Fruit fly (Drosophila melanogaster): ENCODE measurements around the gene Efr.

Gene Efr

DNA sequence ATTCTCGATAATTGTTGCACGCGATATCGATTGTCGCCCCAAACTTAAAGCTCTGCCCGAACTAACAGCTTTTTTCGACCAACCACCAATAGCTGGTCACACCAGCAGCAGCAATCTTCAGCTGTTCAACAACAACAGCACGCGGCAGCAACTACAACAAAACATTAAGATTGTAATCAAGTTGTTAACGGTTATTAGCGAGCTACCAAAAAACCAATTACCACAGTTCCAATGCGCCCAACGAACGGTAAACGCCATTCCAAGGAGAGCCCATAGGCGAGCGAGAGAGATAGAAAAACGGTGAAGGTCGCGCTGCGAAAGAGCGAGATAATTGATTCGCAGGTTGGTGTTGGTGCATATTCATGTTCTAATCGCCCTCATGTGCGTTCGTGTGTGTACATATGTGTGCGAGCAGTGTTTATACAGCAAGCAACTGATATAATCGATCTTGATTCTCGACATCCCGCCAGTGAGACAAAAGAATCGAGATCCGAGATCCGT, at the start of gene Efr:
Efr (plus strand) TSS at position 113 of the 501 bp plus-strand sequence.
- no peak for TF ChIP-seq D1 (tag; optimal IDR thresholded peaks at IDR 0.05)
- 0 out of 3 replicates have a peak, but pooled peaks have one; percentile 30 for TF ChIP-seq CG4496 (GFP tag; IDR thresholded peaks at IDR 0.05)
- TF ChIP-seq fd96Ca (GFP tag; IDR thresholded peaks at IDR 0.05), result no peak
- TF ChIP-seq CG8301 (tag; optimal IDR thresholded peaks at IDR 0.05), result no peak
- TF ChIP-seq CG34367 (tag; optimal IDR thresholded peaks at IDR 0.05), result no peak
- TF ChIP-seq CG10348 (GFP tag; IDR thresholded peaks at IDR 0.05), result no peak
- no peak for TF ChIP-seq Pif1B (GFP tag; optimal IDR thresholded peaks at IDR 0.05)
- no peak for TF ChIP-seq CG12605 (GFP tag; IDR thresholded peaks at IDR 0.05)
- no peak for TF ChIP-seq gl (tag; optimal IDR thresholded peaks at IDR 0.05)
- no peak for TF ChIP-seq Pif1A (GFP tag; optimal IDR thresholded peaks at IDR 0.05)
- TF ChIP-seq CG15710 (tag; optimal IDR thresholded peaks at IDR 0.05), result no peak
- no peak for TF ChIP-seq Snoo (tag; optimal IDR thresholded peaks at IDR 0.05)
- TF ChIP-seq CG17806 (tag; optimal IDR thresholded peaks at IDR 0.05), result no peak
- TF ChIP-seq EcR (GFP tag; optimal IDR thresholded peaks at IDR 0.05), result peak; percentile 41
- no peak for TF ChIP-seq CG14655 (GFP tag; optimal IDR thresholded peaks at IDR 0.05)
- no peak for TF ChIP-seq rn (GFP tag; IDR thresholded peaks at IDR 0.05)
- no peak for TF ChIP-seq Ets98B (GFP tag; IDR thresholded peaks at IDR 0.05)
- no peak for TF ChIP-seq CG9948 (tag; optimal IDR thresholded peaks at IDR 0.05)

DNA sequence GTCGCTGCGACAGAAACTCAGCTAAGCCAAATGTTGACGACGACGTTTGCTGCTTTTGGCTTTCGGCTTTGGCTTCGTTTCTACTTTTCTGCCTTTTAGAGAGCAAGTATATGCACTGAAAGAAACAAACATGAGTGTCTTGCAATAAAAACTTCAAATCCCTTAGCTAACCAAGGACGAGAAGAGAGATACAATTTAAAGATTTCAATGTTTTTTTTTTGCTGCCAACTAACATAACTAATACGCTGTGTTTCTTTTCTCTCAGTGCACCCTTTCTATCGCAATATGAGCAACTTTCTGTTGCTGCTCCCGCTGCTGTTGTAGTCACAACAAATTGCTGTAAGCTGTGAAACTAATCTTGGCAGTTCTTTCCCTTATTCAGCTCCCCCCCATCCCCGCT, 40.3 kb upstream of the Efr start:
- TF ChIP-seq fd96Ca (GFP tag; IDR thresholded peaks at IDR 0.05), result peak; percentile 32; the same call in 1 of the 3 replicates
- peak; percentile 48 for TF ChIP-seq Ets98B (GFP tag; IDR thresholded peaks at IDR 0.05)
- TF ChIP-seq CG4496 (GFP tag; IDR thresholded peaks at IDR 0.05), result peak; percentile 51; the same call in 1 of the 3 replicates
- no peak for TF ChIP-seq CG10348 (GFP tag; IDR thresholded peaks at IDR 0.05)
- TF ChIP-seq CG15710 (tag; optimal IDR thresholded peaks at IDR 0.05), result peak; percentile 12
- TF ChIP-seq CG14655 (GFP tag; optimal IDR thresholded peaks at IDR 0.05), result peak; percentile 24
- TF ChIP-seq Pif1B (GFP tag; optimal IDR thresholded peaks at IDR 0.05), result no peak
- peak; percentile 31 for TF ChIP-seq CG8301 (tag; optimal IDR thresholded peaks at IDR 0.05)

DNA sequence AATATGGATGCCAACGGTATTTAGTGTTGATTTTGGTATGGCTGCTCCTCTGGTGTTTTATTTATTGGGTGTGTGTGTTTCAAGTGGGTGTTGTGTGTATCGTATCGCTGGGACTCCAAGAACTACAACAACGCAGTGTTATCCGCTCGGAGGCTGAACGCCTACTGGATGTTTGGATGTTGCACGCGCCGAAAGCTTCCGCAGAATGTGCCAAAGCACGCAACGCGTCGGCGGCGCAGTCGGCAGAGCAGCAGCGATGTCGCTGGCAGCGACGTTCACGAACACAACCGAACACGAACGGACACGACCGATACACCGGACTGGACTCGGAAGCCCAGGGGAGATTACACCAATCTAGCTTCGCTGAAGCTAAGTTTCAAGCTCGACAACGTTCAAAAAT, 27.4 kb upstream of the Efr start, which contains the start of gene Ca-alpha1T:
Ca-alpha1T (minus strand) TSS at position 152 of the 400 bp plus-strand sequence.
- TF ChIP-seq Snoo (tag; optimal IDR thresholded peaks at IDR 0.05), result no peak
- no peak for TF ChIP-seq CG34367 (tag; optimal IDR thresholded peaks at IDR 0.05)
- no peak for TF ChIP-seq Pif1A (GFP tag; optimal IDR thresholded peaks at IDR 0.05)
- TF ChIP-seq CG32121 (GFP tag; IDR thresholded peaks at IDR 0.05), result no peak
- TF ChIP-seq CG10348 (GFP tag; IDR thresholded peaks at IDR 0.05), result no peak
- TF ChIP-seq rn (GFP tag; IDR thresholded peaks at IDR 0.05), result no peak
- TF ChIP-seq fd96Ca (GFP tag; IDR thresholded peaks at IDR 0.05), result no peak
- no peak for TF ChIP-seq CG12605 (GFP tag; IDR thresholded peaks at IDR 0.05)
- no peak for TF ChIP-seq CG8159 (tag; optimal IDR thresholded peaks at IDR 0.05)
- TF ChIP-seq Pif1B (GFP tag; optimal IDR thresholded peaks at IDR 0.05), result no peak
- TF ChIP-seq CG8301 (tag; optimal IDR thresholded peaks at IDR 0.05), result no peak
- TF ChIP-seq CG13204 (GFP tag; optimal IDR thresholded peaks at IDR 0.05), result no peak
- no peak for TF ChIP-seq Ets98B (GFP tag; IDR thresholded peaks at IDR 0.05)
- TF ChIP-seq CG9948 (tag; optimal IDR thresholded peaks at IDR 0.05), result no peak
- TF ChIP-seq D1 (tag; optimal IDR thresholded peaks at IDR 0.05), result no peak

DNA sequence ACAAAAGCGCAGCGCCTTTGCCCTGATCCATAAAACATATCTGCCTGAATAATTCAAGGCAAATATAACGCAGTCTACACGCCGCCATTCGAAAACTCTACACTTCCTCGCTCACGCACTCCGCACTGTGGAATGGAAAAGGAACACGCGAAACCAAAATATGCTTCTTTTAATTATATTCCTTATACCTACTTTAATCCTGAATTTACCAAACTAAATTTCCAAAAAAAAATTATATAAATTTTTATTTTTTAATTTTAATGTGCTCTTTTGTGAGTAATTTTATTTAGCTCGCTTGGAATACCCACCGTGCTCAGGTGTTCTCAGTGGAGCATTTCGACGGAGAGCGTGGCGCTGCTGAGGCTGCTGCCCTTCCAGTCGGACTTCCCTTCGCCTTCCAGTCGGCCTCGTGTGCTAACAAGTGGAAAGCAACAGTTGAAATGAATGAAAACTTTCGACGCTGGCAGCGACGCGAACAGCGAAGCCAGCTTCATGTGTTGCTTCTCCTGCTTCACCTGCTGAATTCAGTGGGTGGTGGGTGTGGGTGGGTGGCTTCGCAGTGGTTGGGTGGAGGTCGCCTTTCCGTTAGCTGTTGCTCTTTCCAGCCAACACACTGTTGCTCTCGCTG, 26.5 kb upstream of the Efr start:
- TF ChIP-seq CG32121 (GFP tag; IDR thresholded peaks at IDR 0.05), result peak; percentile 71
- TF ChIP-seq CG17806 (tag; optimal IDR thresholded peaks at IDR 0.05), result peak; percentile 66
- peak; percentile 85 for TF ChIP-seq Ets98B (GFP tag; IDR thresholded peaks at IDR 0.05)
- peak; percentile 76 for TF ChIP-seq CG15710 (tag; optimal IDR thresholded peaks at IDR 0.05)
- TF ChIP-seq CG8159 (tag; optimal IDR thresholded peaks at IDR 0.05), result peak; percentile 75
- TF ChIP-seq Pif1A (GFP tag; optimal IDR thresholded peaks at IDR 0.05), result peak; percentile 71
- peak; percentile 60 for TF ChIP-seq CG8301 (tag; optimal IDR thresholded peaks at IDR 0.05)
- peak; percentile 61 for TF ChIP-seq Pif1B (GFP tag; optimal IDR thresholded peaks at IDR 0.05)
- TF ChIP-seq CG9948 (tag; optimal IDR thresholded peaks at IDR 0.05), result peak; percentile 72
- peak; percentile 11 for TF ChIP-seq gl (tag; optimal IDR thresholded peaks at IDR 0.05)
- peak; percentile 46 for TF ChIP-seq CG34367 (tag; optimal IDR thresholded peaks at IDR 0.05)
- TF ChIP-seq CG10348 (GFP tag; IDR thresholded peaks at IDR 0.05), result peak; percentile 63
- no peak for TF ChIP-seq Snoo (tag; optimal IDR thresholded peaks at IDR 0.05)
- no peak for TF ChIP-seq EcR (GFP tag; optimal IDR thresholded peaks at IDR 0.05)
- TF ChIP-seq CG12605 (GFP tag; IDR thresholded peaks at IDR 0.05), result peak; percentile 58
- TF ChIP-seq D1 (tag; optimal IDR thresholded peaks at IDR 0.05), result peak; percentile 22
- TF ChIP-seq CG13204 (GFP tag; optimal IDR thresholded peaks at IDR 0.05), result no peak
- TF ChIP-seq rn (GFP tag; IDR thresholded peaks at IDR 0.05), result peak; percentile 69
- TF ChIP-seq CG14655 (GFP tag; optimal IDR thresholded peaks at IDR 0.05), result peak; percentile 74
- TF ChIP-seq fd96Ca (GFP tag; IDR thresholded peaks at IDR 0.05), result peak; percentile 84
- peak; percentile 91 for TF ChIP-seq CG4496 (GFP tag; IDR thresholded peaks at IDR 0.05)

DNA sequence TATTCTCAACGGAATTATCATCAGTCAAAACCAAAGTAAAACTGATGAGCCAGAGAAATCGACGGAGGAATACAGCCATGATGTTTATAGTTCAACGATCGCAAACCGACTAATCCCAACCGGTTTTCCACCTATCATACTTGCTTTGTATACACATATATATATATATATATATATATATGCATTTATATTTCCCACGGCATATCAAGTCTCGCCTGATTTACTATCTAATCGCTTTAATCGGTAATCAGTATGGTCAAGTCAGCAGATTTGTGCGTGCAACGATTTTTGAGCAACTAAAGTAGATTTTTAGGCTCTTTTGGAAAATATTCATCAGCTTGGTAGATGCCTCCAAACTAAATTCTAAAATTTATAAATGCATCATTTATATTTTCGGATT, 23.4 kb upstream of the Efr start, which contains the start of gene CG32750:
CG32750 (minus strand) TSS at position 101 of the 400 bp plus-strand sequence.
- no peak for TF ChIP-seq CG9948 (tag; optimal IDR thresholded peaks at IDR 0.05)
- no peak for TF ChIP-seq CG10348 (GFP tag; IDR thresholded peaks at IDR 0.05)
- no peak for TF ChIP-seq CG34367 (tag; optimal IDR thresholded peaks at IDR 0.05)
- no peak for TF ChIP-seq CG17806 (tag; optimal IDR thresholded peaks at IDR 0.05)
- no peak for TF ChIP-seq rn (GFP tag; IDR thresholded peaks at IDR 0.05)
- no peak for TF ChIP-seq Pif1A (GFP tag; optimal IDR thresholded peaks at IDR 0.05)

DNA sequence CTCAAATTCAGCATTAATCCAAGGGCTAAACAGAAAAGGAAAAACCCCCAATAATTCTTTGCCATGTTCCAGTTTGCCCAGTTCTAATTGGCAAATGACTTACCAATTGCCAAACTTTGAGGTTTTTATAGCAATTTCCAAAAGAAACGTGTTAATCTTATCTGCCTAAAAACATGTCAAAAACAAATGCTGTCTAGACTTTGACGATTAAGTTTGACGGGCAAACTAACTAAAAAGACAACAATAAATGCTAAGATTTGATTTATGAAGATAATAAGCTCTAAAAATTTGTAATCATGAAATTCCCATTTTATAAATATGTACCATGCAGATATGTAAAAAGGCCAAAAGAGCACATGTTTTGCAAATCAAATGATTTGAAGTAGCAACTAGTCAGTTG, 21.2 kb upstream of the Efr start, which contains the start of gene CG32751:
CG32751 (minus strand) TSS at position 101 of the 400 bp plus-strand sequence.
- TF ChIP-seq CG10348 (GFP tag; IDR thresholded peaks at IDR 0.05) (no peak), CG8159 (tag; optimal IDR thresholded peaks at IDR 0.05) (no peak), CG14655 (GFP tag; optimal IDR thresholded peaks at IDR 0.05) (no peak), fd96Ca (GFP tag; IDR thresholded peaks at IDR 0.05) (no peak), CG15710 (tag; optimal IDR thresholded peaks at IDR 0.05) (no peak), Pif1B (GFP tag; optimal IDR thresholded peaks at IDR 0.05) (no peak), CG17806 (tag; optimal IDR thresholded peaks at IDR 0.05) (no peak), CG8301 (tag; optimal IDR thresholded peaks at IDR 0.05) (no peak), Pif1A (GFP tag; optimal IDR thresholded peaks at IDR 0.05) (no peak), gl (tag; optimal IDR thresholded peaks at IDR 0.05) (no peak), CG34367 (tag; optimal IDR thresholded peaks at IDR 0.05) (no peak), rn (GFP tag; IDR thresholded peaks at IDR 0.05) (no peak), CG13204 (GFP tag; optimal IDR thresholded peaks at IDR 0.05) (no peak), D1 (tag; optimal IDR thresholded peaks at IDR 0.05) (no peak), Ets98B (GFP tag; IDR thresholded peaks at IDR 0.05) (no peak), Snoo (tag; optimal IDR thresholded peaks at IDR 0.05) (no peak), CG4496 (GFP tag; IDR thresholded peaks at IDR 0.05) (no peak), CG32121 (GFP tag; IDR thresholded peaks at IDR 0.05) (no peak), EcR (GFP tag; optimal IDR thresholded peaks at IDR 0.05) (no peak)

Measured in whole organism, pupa.